Worm (Caenorhabditis elegans): ENCODE measurements around the gene ocr-2.

The ocr-2 gene

ce11 chrIV:8211747-8212146 is 8.1 kb downstream of the ocr-2 start, which contains the start of gene C07G1.7:
Gene C07G1.7 (minus strand): TSS chrIV:8211847.
- TF ChIP-seq efl-3 (GFP tag; optimal IDR thresholded peaks at IDR 0.05): no peak
- TF ChIP-seq nhr-84 (tag; optimal IDR thresholded peaks at IDR 0.05): no peak
- no peak for TF ChIP-seq fkh-10 (GFP tag; optimal IDR thresholded peaks at IDR 0.05)
- TF ChIP-seq C34B4.2 (tag; optimal IDR thresholded peaks at IDR 0.05): no peak
- TF ChIP-seq lir-3 (tag; optimal IDR thresholded peaks at IDR 0.05; ENCODE audit: poor library complexity): no peak
- TF ChIP-seq mab-9 (GFP tag; IDR thresholded peaks at IDR 0.05): no peak
- no peak for TF ChIP-seq ceh-63 (GFP tag; optimal IDR thresholded peaks at IDR 0.05)
- TF ChIP-seq unc-98 (GFP tag; IDR thresholded peaks at IDR 0.05): no peak
- no peak for TF ChIP-seq zag-1 (tag; optimal IDR thresholded peaks at IDR 0.05)
- TF ChIP-seq efl-1 (optimal IDR thresholded peaks at IDR 0.05): no peak
- no peak for TF ChIP-seq efl-1 (GFP tag; optimal IDR thresholded peaks at IDR 0.05 in 1 of 2)
- no peak for TF ChIP-seq lin-13 (GFP tag; optimal IDR thresholded peaks at IDR 0.05)
- no peak for TF ChIP-seq hlh-4 (tag; optimal IDR thresholded peaks at IDR 0.05)
- TF ChIP-seq pag-3 (tag; optimal IDR thresholded peaks at IDR 0.05; ENCODE audit: borderline replicate concordance, insufficient read depth): no peak
- no peak for TF ChIP-seq mep-1 (tag; optimal IDR thresholded peaks at IDR 0.05)
- no peak for TF ChIP-seq nhr-77 (tag; optimal IDR thresholded peaks at IDR 0.05)

- TF ChIP-seq elt-2 (tag; optimal IDR thresholded peaks at IDR 0.05): no peak
- no peak for TF ChIP-seq mep-1 (tag; optimal IDR thresholded peaks at IDR 0.05)
- no peak for TF ChIP-seq ces-1 (GFP tag; optimal IDR thresholded peaks at IDR 0.05)
- no peak for TF ChIP-seq zag-1 (tag; optimal IDR thresholded peaks at IDR 0.05)
- no peak for TF ChIP-seq mab-9 (GFP tag; IDR thresholded peaks at IDR 0.05)
- no peak for TF ChIP-seq elt-3 (tag; optimal IDR thresholded peaks at IDR 0.05)
- no peak for TF ChIP-seq nhr-77 (tag; optimal IDR thresholded peaks at IDR 0.05)
- no peak for TF ChIP-seq nhr-20 (tag; optimal IDR thresholded peaks at IDR 0.05)
- TF ChIP-seq snpc-4 (tag; optimal IDR thresholded peaks at IDR 0.05): no peak
- TF ChIP-seq hlh-4 (tag; optimal IDR thresholded peaks at IDR 0.05): no peak
- TF ChIP-seq tbx-2 (tag; optimal IDR thresholded peaks at IDR 0.05): no peak
- no peak for TF ChIP-seq ceh-82 (tag; optimal IDR thresholded peaks at IDR 0.05)
- TF ChIP-seq ceh-63 (GFP tag; optimal IDR thresholded peaks at IDR 0.05): no peak
- TF ChIP-seq nhr-84 (tag; optimal IDR thresholded peaks at IDR 0.05): no peak
Observed at ce11 chrIV:8210300-8210699, 9.6 kb downstream of the ocr-2 start, which contains the start of gene C07G1.6. Gene C07G1.6 (minus strand): TSS chrIV:8210400.

DNA sequence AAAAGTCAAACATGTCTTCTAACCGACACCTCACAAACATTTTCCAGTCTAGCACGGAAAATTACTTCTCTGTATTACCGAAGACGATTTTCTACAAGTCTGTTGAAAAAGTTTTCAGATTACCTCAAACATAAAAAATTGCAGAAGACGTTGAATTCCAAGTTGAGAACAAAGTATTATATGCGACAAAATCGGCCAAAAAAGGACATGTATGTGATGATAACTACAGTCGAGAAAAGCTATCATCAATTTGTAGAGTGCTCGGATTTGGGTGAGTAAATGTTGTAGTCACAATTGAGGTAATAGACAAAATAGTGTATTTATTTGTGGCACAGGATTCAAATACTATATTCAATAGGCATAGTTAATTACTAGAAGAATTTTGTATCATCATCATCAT is 11.0 kb downstream of the ocr-2 start:
- TF ChIP-seq aha-1 (tag; optimal IDR thresholded peaks at IDR 0.05) (no peak), egl-27 (tag; optimal IDR thresholded peaks at IDR 0.05) (no peak), fkh-8 (tag; optimal IDR thresholded peaks at IDR 0.05) (no peak), grh-1 (GFP tag; IDR thresholded peaks at IDR 0.05) (no peak), C04F5.9 (tag; optimal IDR thresholded peaks at IDR 0.05) (no peak), elt-3 (tag; optimal IDR thresholded peaks at IDR 0.05) (no peak), ceh-88 (GFP tag; IDR thresholded peaks at IDR 0.05) (no peak), sox-4 (tag; optimal IDR thresholded peaks at IDR 0.05) (no peak)

ce11 chrIV:8206314-8206713 is 13.6 kb downstream of the ocr-2 start, which contains the start of gene svh-1:
Gene svh-1 (plus strand): TSS chrIV:8206614.
- no peak for TF ChIP-seq unc-86 (tag; optimal IDR thresholded peaks at IDR 0.05)
- TF ChIP-seq aly-2 (tag; optimal IDR thresholded peaks at IDR 0.05): no peak

DNA sequence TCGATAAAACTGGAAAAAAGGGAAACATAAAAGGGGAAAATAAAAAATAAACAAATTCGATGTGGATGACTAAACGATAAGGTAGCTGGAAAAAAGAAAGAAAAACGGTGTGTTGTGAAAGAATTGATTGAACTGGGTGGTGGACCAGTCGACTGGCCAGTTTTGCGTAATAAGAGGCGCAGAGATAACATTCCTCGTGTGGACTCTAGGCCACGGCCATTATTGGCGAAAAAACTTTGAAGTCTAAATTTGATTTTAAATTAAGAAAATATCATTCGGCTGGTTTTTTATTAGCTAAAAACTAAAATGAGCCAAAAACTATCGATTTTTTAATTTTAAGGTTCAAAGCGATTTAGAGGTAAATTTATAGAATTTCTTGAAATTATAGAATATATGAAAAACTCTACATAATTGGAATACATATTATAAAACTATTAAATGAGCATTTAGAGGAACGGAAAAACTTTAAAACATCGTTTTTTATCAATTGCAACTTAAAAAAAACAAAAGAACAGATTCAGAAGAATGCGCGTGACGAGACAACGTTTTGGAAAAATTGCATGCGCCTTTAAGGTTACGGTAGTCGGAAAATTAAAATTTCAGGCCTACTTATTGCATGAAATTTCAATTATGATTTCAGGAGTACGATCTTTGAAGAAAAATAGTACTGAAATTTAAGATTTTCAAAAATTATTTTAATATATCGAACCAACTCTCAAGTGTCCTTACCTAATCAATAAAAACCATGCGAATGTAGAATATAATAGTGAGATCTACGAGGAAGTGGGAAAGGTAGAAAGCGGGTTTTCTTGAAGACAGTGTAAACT is 14.4 kb downstream of the ocr-2 start, which contains the start of gene hgrs-1:
hgrs-1 (minus strand) TSS at position 777 of the 827 bp plus-strand sequence.
- peak in 1 of 2 experiments; percentile 21 for TF ChIP-seq lin-35 (GFP tag; optimal IDR thresholded peaks at IDR 0.05)
- peak; percentile 29 for TF ChIP-seq blmp-1 (tag; optimal IDR thresholded peaks at IDR 0.05)
- TF ChIP-seq hlh-17 (GFP tag; optimal IDR thresholded peaks at IDR 0.05; ENCODE audit: borderline replicate concordance): no peak
- peak in 1 of 3 experiments; percentile 3 for TF ChIP-seq ceh-82 (tag; optimal IDR thresholded peaks at IDR 0.05)
- peak in 1 of 2 experiments; percentile 38 for TF ChIP-seq efl-1 (optimal IDR thresholded peaks at IDR 0.05)
- no peak for TF ChIP-seq efl-1 (GFP tag; optimal IDR thresholded peaks at IDR 0.05 in 1 of 2)
- peak in 1 of 3 experiments; percentile 9 for TF ChIP-seq dpl-1 (GFP tag; optimal IDR thresholded peaks at IDR 0.05)
- TF ChIP-seq elt-2 (tag; optimal IDR thresholded peaks at IDR 0.05): no peak
- TF ChIP-seq skn-1 (tag; optimal IDR thresholded peaks at IDR 0.05): no peak
